Fruit fly (Drosophila melanogaster) whole organism, embryonic: ENCODE data around the gene CG45100.
A peak's percentile ranks its signal among the peaks of the same experiment; 100 is the strongest.

Experiments used
- B-H1 ChIP-seq: fragments of 200-800 bp; sonication (Bioruptor generic); IDR thresholded peaks from 3 replicates; pipeline ENCODE4 v1.3.6; 2022; ENCODE audit warnings: missing biosample characterization, missing genetic modification characterization
- BEAF-32 ChIP-seq: fragments of 200-800 bp; sonication (Bioruptor generic); optimal IDR thresholded peaks from 3 replicates; lab custom pipeline; 2017; ENCODE audit warnings: missing biosample characterization, missing genetic modification characterization, mild to moderate bottlenecking, moderate library complexity, missing genetic modification reagents
- CG10959 ChIP-seq: fragments of 200-800 bp; sonication (Bioruptor generic); IDR thresholded peaks from 2 replicates; pipeline ENCODE4 v1.3.6; 2022; ENCODE audit warnings: missing biosample characterization, missing genetic modification characterization
- CG10979 ChIP-seq: fragments of 200-800 bp; sonication (Bioruptor generic); optimal IDR thresholded peaks from 2 replicates; lab custom pipeline; 2018; ENCODE audit warnings: missing biosample characterization, mild to moderate bottlenecking, missing genetic modification characterization, moderate library complexity
- CG11723 ChIP-seq: fragments of 200-800 bp; sonication (Bioruptor generic); optimal IDR thresholded peaks from 2 replicates; lab custom pipeline; 2017; ENCODE audit warnings: missing biosample characterization, mild to moderate bottlenecking, missing genetic modification characterization
- CG12236 ChIP-seq: fragments of 200-800 bp; sonication (Bioruptor generic); optimal IDR thresholded peaks from 2 replicates; lab custom pipeline; 2016; ENCODE audit warnings: missing biosample characterization, missing genetic modification characterization
- CG15696 ChIP-seq: fragments of 200-800 bp; sonication (Bioruptor generic); optimal IDR thresholded peaks from 2 replicates; lab custom pipeline; 2019; ENCODE audit warnings: missing biosample characterization, mild to moderate bottlenecking, missing genetic modification characterization, moderate library complexity
- CG18619 ChIP-seq: fragments of 200-800 bp; sonication (Bioruptor generic); optimal IDR thresholded peaks from 3 replicates; lab custom pipeline; 2017; ENCODE audit warnings: missing biosample characterization, mild to moderate bottlenecking, missing genetic modification characterization
- CG2889 ChIP-seq: fragments of 200-800 bp; sonication (Bioruptor generic); IDR thresholded peaks from 3 replicates; pipeline ENCODE4 v1.3.6; 2022; ENCODE audit warnings: missing biosample characterization, missing genetic modification characterization
- CG5180 ChIP-seq: fragments of 200-800 bp; sonication (Bioruptor generic); optimal IDR thresholded peaks from 3 replicates; lab custom pipeline; 2017; ENCODE audit warnings: missing biosample characterization, missing genetic modification characterization, mild to moderate bottlenecking, moderate library complexity, missing genetic modification reagents
- CG6813 ChIP-seq: fragments of 200-800 bp; sonication (Bioruptor generic); optimal IDR thresholded peaks from 2 replicates; lab custom pipeline; 2017; ENCODE audit warnings: missing biosample characterization, missing genetic modification characterization, mild to moderate bottlenecking, moderate library complexity, missing genetic modification reagents
- CG7839 ChIP-seq: fragments of 200-800 bp; sonication (Bioruptor generic); optimal IDR thresholded peaks from 3 replicates; lab custom pipeline; 2018; ENCODE audit warnings: missing biosample characterization, mild to moderate bottlenecking, missing genetic modification characterization, moderate library complexity
- CG8281 ChIP-seq: fragments of 200-800 bp; sonication (Bioruptor generic); optimal IDR thresholded peaks from 2 replicates; lab custom pipeline; 2018; ENCODE audit warnings: missing biosample characterization, mild to moderate bottlenecking, missing genetic modification characterization, moderate library complexity
- CG8388 ChIP-seq: fragments of 200-800 bp; sonication (Bioruptor generic); optimal IDR thresholded peaks from 2 replicates; lab custom pipeline; 2019; ENCODE audit warnings: missing biosample characterization, mild to moderate bottlenecking, missing genetic modification characterization, moderate library complexity
- CG8924 ChIP-seq: fragments of 200-800 bp; optimal IDR thresholded peaks from 3 replicates; lab custom pipeline; 2019; ENCODE audit warnings: missing biosample characterization, mild to moderate bottlenecking, missing genetic modification characterization, moderate library complexity
- CoRest ChIP-seq: fragments of 200-800 bp; sonication (Bioruptor generic); optimal IDR thresholded peaks from 3 replicates; lab custom pipeline; 2018; ENCODE audit warnings: missing biosample characterization, mild to moderate bottlenecking, missing genetic modification characterization, moderate library complexity
- Dref ChIP-seq: fragments of 200-800 bp; sonication (Bioruptor generic); IDR thresholded peaks from 2 replicates; pipeline ENCODE4 v1.3.6; 2022; ENCODE audit warnings: missing biosample characterization, missing genetic modification characterization
- ERR ChIP-seq: fragments of 200-800 bp; sonication (Bioruptor generic); optimal IDR thresholded peaks from 2 replicates; lab custom pipeline; 2016; ENCODE audit warnings: missing biosample characterization, missing genetic modification characterization
- Ets97D ChIP-seq: fragments of 200-800 bp; sonication (Bioruptor generic); optimal IDR thresholded peaks from 3 replicates; lab custom pipeline; 2016; ENCODE audit warnings: missing biosample characterization, missing genetic modification characterization
- GATAe ChIP-seq: fragments of 200-800 bp; sonication (Bioruptor generic); conservative IDR thresholded peaks from 2 replicates; pipeline ENCODE4 v1.3.6; 2022; ENCODE audit warnings: missing biosample characterization, missing genetic modification characterization
- Gug ChIP-seq: fragments of 200-800 bp; sonication (Bioruptor generic); IDR thresholded peaks from 4 replicates; pipeline ENCODE4 v1.3.6; 2022; ENCODE audit warnings: missing biosample characterization, missing genetic modification characterization
- HLHmδ ChIP-seq: fragments of 200-800 bp; sonication (Bioruptor generic); optimal IDR thresholded peaks from 2 replicates; lab custom pipeline; 2018; ENCODE audit warnings: missing biosample characterization, mild to moderate bottlenecking, missing genetic modification characterization, moderate library complexity
- HmgD ChIP-seq: fragments of 200-800 bp; sonication (Bioruptor generic); optimal IDR thresholded peaks from 3 replicates; lab custom pipeline; 2016; ENCODE audit warnings: missing biosample characterization, missing genetic modification characterization
- Lhr ChIP-seq: fragments of 200-800 bp; sonication (Bioruptor generic); optimal IDR thresholded peaks from 3 replicates; lab custom pipeline; 2017; ENCODE audit warnings: mild to moderate bottlenecking, missing biosample characterization, missing genetic modification reagents, missing genetic modification characterization
- Oaz ChIP-seq: fragments of 200-800 bp; sonication (Bioruptor generic); IDR thresholded peaks from 2 replicates; pipeline ENCODE4 v1.3.6; 2022; ENCODE audit warnings: missing biosample characterization, missing genetic modification characterization
- Poxn ChIP-seq: fragments of 200-800 bp; sonication (Bioruptor generic); IDR thresholded peaks from 2 replicates; pipeline ENCODE4 v1.3.6; 2022; ENCODE audit warnings: missing biosample characterization, missing genetic modification characterization
- Rx ChIP-seq: fragments of 200-800 bp; sonication (Bioruptor generic); IDR thresholded peaks from 2 replicates; pipeline ENCODE4 v1.3.6; 2022; ENCODE audit warnings: missing biosample characterization, missing genetic modification characterization
- Sox102F ChIP-seq: fragments of 200-800 bp; sonication (Bioruptor generic); optimal IDR thresholded peaks from 2 replicates; lab custom pipeline; 2018; ENCODE audit warnings: missing biosample characterization, mild to moderate bottlenecking, missing genetic modification characterization, moderate library complexity
- Stat92E ChIP-seq, 3 experiments: fragments of >200 bp in 2 of 3; fragments of 200-800 bp in 1 of 3; sonication (Bioruptor generic) in 1 of 3; optimal IDR thresholded peaks; 2 replicates each; lab custom pipeline; 2017 to 2019; ENCODE audit warnings: missing biosample characterization in 3 of 3, missing genetic modification characterization in 3 of 3, mild to moderate bottlenecking in 1 of 3, moderate library complexity in 1 of 3
- Trl ChIP-seq, 3 experiments: fragments of >200 bp in 2 of 3; fragments of 200-800 bp in 1 of 3; sonication (Bioruptor generic) in 1 of 3; optimal IDR thresholded peaks; 2 replicates in 1 of 3; 3 replicates in 2 of 3; lab custom pipeline; 2016 to 2017; ENCODE audit warnings: missing biosample characterization in 1 of 3, missing genetic modification characterization in 1 of 3
- ac ChIP-seq: fragments of 200-800 bp; sonication (Bioruptor generic); optimal IDR thresholded peaks from 3 replicates; lab custom pipeline; 2017; ENCODE audit warnings: missing biosample characterization, mild to moderate bottlenecking, missing genetic modification characterization
- ara ChIP-seq: fragments of 200-800 bp; sonication (Bioruptor generic); IDR thresholded peaks from 2 replicates; pipeline ENCODE4 v1.3.6; 2022; ENCODE audit warnings: missing biosample characterization, missing genetic modification characterization
- cad ChIP-seq: fragments of >200 bp; optimal IDR thresholded peaks from 2 replicates; lab custom pipeline; 2017; ENCODE audit warnings: missing biosample characterization, missing genetic modification characterization
- exex ChIP-seq: fragments of 200-800 bp; sonication (Bioruptor generic); optimal IDR thresholded peaks from 4 replicates; lab custom pipeline; 2018; ENCODE audit warnings: missing biosample characterization, mild to moderate bottlenecking, missing genetic modification characterization, moderate library complexity
- eyg ChIP-seq: fragments of 200-800 bp; sonication (Bioruptor generic); optimal IDR thresholded peaks from 3 replicates; lab custom pipeline; 2016; ENCODE audit warnings: missing biosample characterization, missing genetic modification characterization
- fd3F ChIP-seq: fragments of 200-800 bp; sonication (Bioruptor generic); optimal IDR thresholded peaks from 2 replicates; lab custom pipeline; 2018; ENCODE audit warnings: missing biosample characterization, mild to moderate bottlenecking, missing genetic modification characterization, moderate library complexity
- gsb-n ChIP-seq: fragments of 200-800 bp; sonication (Bioruptor generic); optimal IDR thresholded peaks from 3 replicates; lab custom pipeline; 2018; ENCODE audit warnings: missing biosample characterization, mild to moderate bottlenecking, missing genetic modification characterization
- hkb ChIP-seq, 2 experiments: fragments of 200-800 bp in 1 of 2; fragments of >200 bp in 1 of 2; sonication (Bioruptor generic) in 1 of 2; IDR thresholded peaks in 1 of 2; optimal IDR thresholded peaks in 1 of 2; 2 replicates each; pipeline versions ENCODE4 v1.3.6 to Lab custom; 2017 to 2022; ENCODE audit warnings: missing biosample characterization in 1 of 2, missing genetic modification characterization in 1 of 2
- kni ChIP-seq: fragments of 200-800 bp; sonication (Bioruptor generic); optimal IDR thresholded peaks from 3 replicates; lab custom pipeline; 2017; ENCODE audit warnings: mild to moderate bottlenecking, missing biosample characterization, missing genetic modification reagents, missing genetic modification characterization
- knrl ChIP-seq: fragments of 200-800 bp; sonication (Bioruptor generic); IDR thresholded peaks from 3 replicates; pipeline ENCODE4 v1.3.6; 2022; ENCODE audit warnings: missing biosample characterization, missing genetic modification characterization; ENCODE audit not compliant: partially characterized antibody
- nerfin-2 ChIP-seq: fragments of 200-800 bp; sonication (Bioruptor generic); IDR thresholded peaks from 2 replicates; pipeline ENCODE4 v1.3.6; 2022; ENCODE audit warnings: missing biosample characterization, missing genetic modification characterization; ENCODE audit not compliant: partially characterized antibody
- nmo ChIP-seq: fragments of 200-800 bp; sonication (Bioruptor generic); optimal IDR thresholded peaks from 2 replicates; lab custom pipeline; 2018; ENCODE audit warnings: missing biosample characterization, mild to moderate bottlenecking, missing genetic modification characterization, moderate library complexity
- org-1 ChIP-seq: fragments of 200-800 bp; sonication (Bioruptor generic); optimal IDR thresholded peaks from 2 replicates; lab custom pipeline; 2017; ENCODE audit warnings: missing biosample characterization, missing genetic modification characterization
- pros ChIP-seq: fragments of 200-800 bp; sonication (Bioruptor generic); optimal IDR thresholded peaks from 3 replicates; lab custom pipeline; 2019; ENCODE audit warnings: missing biosample characterization, mild to moderate bottlenecking, missing genetic modification characterization, moderate library complexity
- salm ChIP-seq: fragments of 200-800 bp; sonication (Bioruptor generic); optimal IDR thresholded peaks from 2 replicates; lab custom pipeline; 2018; ENCODE audit warnings: missing biosample characterization, mild to moderate bottlenecking, missing genetic modification characterization
- sens-2 ChIP-seq: fragments of 200-800 bp; sonication (Bioruptor generic); IDR thresholded peaks from 2 replicates; pipeline ENCODE4 v1.3.6; 2022; ENCODE audit warnings: missing biosample characterization, missing genetic modification characterization
- stc ChIP-seq: fragments of 200-800 bp; sonication (Bioruptor generic); IDR thresholded peaks from 2 replicates; pipeline ENCODE4 v1.3.6; 2022; ENCODE audit warnings: missing biosample characterization, missing genetic modification characterization
- tgo ChIP-seq: fragments of 200-800 bp; sonication (Bioruptor generic); IDR thresholded peaks from 3 replicates; pipeline ENCODE4 v1.3.6; 2022; ENCODE audit warnings: missing biosample characterization, missing genetic modification characterization
- zfh2 ChIP-seq: fragments of 200-800 bp; sonication (Bioruptor generic); optimal IDR thresholded peaks from 2 replicates; lab custom pipeline; 2016; ENCODE audit warnings: missing biosample characterization, missing genetic modification characterization

The CG45100 gene

DNA sequence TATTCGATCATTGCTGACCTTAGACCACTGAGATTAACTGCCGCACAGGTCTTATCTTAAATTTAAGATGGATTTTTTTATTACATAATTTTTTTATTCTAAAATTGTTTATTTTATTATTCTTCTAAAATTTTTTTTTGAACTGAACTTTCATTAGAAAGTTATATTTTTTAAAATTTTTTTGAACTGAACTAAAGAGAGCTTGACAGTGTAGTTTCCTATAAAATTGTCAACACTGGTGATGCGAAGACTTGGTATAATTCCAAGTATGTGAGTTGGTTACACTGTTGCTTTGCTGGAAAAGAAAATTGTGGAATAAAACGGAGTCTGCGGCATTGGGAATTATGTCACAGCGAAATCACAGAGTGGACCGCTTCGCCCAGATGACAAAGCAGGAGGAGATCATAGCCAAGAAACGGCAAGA, 10.9 kb upstream of the CG45100 start, which contains the start of gene CG31550 (continued):
- peak; percentile 55; the same call in 1 of the 2 replicates for TF ChIP-seq ara
- no peak for TF ChIP-seq BEAF-32 (GFP tag; lab: Kevin White, UChicago)
- no peak for TF ChIP-seq CG6813 (GFP tag; lab: Kevin White, UChicago)
- peak; percentile 16; the same call in 1 of the 2 replicates for TF ChIP-seq Rx (GFP tag; lab: Robert Waterston, UW)
- TF ChIP-seq CG8924 (tag; lab: Kevin White, UChicago), result peak; percentile 74
- TF ChIP-seq stc, result no peak; the same call in 1 of the 2 replicates
- no peak for TF ChIP-seq ac (GFP tag; lab: Kevin White, UChicago)
- TF ChIP-seq eyg (GFP tag; lab: Kevin White, UChicago), result no peak
- no peak for TF ChIP-seq Poxn (GFP tag; lab: Robert Waterston, UW)
- peak; percentile 11 for TF ChIP-seq salm (tag; lab: Kevin White, UChicago)
- TF ChIP-seq CG7839 (tag; lab: Kevin White, UChicago), result peak; percentile 79
- no peak for TF ChIP-seq hkb (optimal IDR thresholded peaks at IDR 0.05; lab: Kevin White, UChicago)
- TF ChIP-seq hkb (GFP tag; IDR thresholded peaks at IDR 0.05; lab: Robert Waterston, UW), result peak; percentile 69
- peak; percentile 66 for TF ChIP-seq fd3F (GFP tag; lab: Kevin White, UChicago)
- TF ChIP-seq CG11723 (GFP tag; lab: Kevin White, UChicago), result no peak
- TF ChIP-seq org-1 (GFP tag; lab: Kevin White, UChicago), result no peak
- no peak for TF ChIP-seq nerfin-2 (GFP tag; lab: Robert Waterston, UW)
- TF ChIP-seq Trl (optimal IDR thresholded peaks at IDR 0.05; lab: Kevin White, UChicago), result no peak
- peak; percentile 23 for TF ChIP-seq Trl (GFP tag; optimal IDR thresholded peaks at IDR 0.05; lab: Kevin White, UChicago)
- peak; percentile 84 for TF ChIP-seq CoRest (tag; lab: Kevin White, UChicago)
- peak; percentile 43 for TF ChIP-seq Lhr (GFP tag; lab: Kevin White, UChicago)
- TF ChIP-seq CG8388 (GFP tag; lab: Kevin White, UChicago), result peak; percentile 62
- TF ChIP-seq B-H1 (GFP tag; lab: Robert Waterston, UW), result peak; percentile 60
- no peak for TF ChIP-seq sens-2 (GFP tag; lab: Robert Waterston, UW)
- peak; percentile 73 for TF ChIP-seq Sox102F (GFP tag; lab: Kevin White, UChicago)
- no peak for TF ChIP-seq cad (GFP tag; lab: Kevin White, UChicago)
- no peak for TF ChIP-seq HmgD (GFP tag; lab: Kevin White, UChicago)
- no peak for TF ChIP-seq GATAe (GFP tag; lab: Robert Waterston, UW)
- TF ChIP-seq CG2889 (GFP tag; lab: Robert Waterston, UW), result peak; percentile 62; the same call in 1 of the 3 replicates
- peak; percentile 54 for TF ChIP-seq zfh2 (GFP tag; lab: Kevin White, UChicago)
- peak; percentile 35; the same call in 1 of the 2 replicates for TF ChIP-seq Oaz (GFP tag; lab: Robert Waterston, UW)
- no peak for TF ChIP-seq Dref (GFP tag; lab: Robert Waterston, UW)
- TF ChIP-seq HLHmδ (GFP tag; lab: Kevin White, UChicago), result no peak
- TF ChIP-seq CG12236 (GFP tag; lab: Kevin White, UChicago), result no peak
- no peak for TF ChIP-seq CG10959 (GFP tag; lab: Robert Waterston, UW)
- TF ChIP-seq ERR, result no peak
- TF ChIP-seq Ets97D (GFP tag; lab: Kevin White, UChicago), result no peak
- TF ChIP-seq CG8281 (tag; lab: Kevin White, UChicago), result no peak
- peak; percentile 43 for TF ChIP-seq CG18619 (GFP tag; lab: Kevin White, UChicago)
- no peak for TF ChIP-seq kni (GFP tag; lab: Kevin White, UChicago)
- TF ChIP-seq Stat92E (GFP tag; optimal IDR thresholded peaks at IDR 0.05; lab: Kevin White, UChicago), result no peak
- TF ChIP-seq CG5180 (GFP tag; lab: Kevin White, UChicago), result no peak
- no peak for TF ChIP-seq pros
- peak; percentile 85 for TF ChIP-seq tgo (GFP tag; lab: Robert Waterston, UW)
- no peak for TF ChIP-seq gsb-n
- TF ChIP-seq Gug (GFP tag; lab: Robert Waterston, UW), result peak; percentile 57; the same call in 3 of the 4 replicates
- TF ChIP-seq CG15696, result peak; percentile 63
- no peak for TF ChIP-seq knrl (GFP tag; lab: Robert Waterston, UW)
- TF ChIP-seq CG10979 (tag; lab: Kevin White, UChicago), result peak; percentile 62
- TF ChIP-seq exex (tag; lab: Kevin White, UChicago), result no peak
- TF ChIP-seq nmo (GFP tag; lab: Kevin White, UChicago), result peak; percentile 87
